Worm (Caenorhabditis elegans) whole organism, L2 larva: ENCODE results near the gene clec-141.

ENCODE experiments used
- C34F6.9 ChIP-seq: fragments of 150-350 bp; optimal IDR thresholded peaks from 2 replicates; lab custom pipeline; 2014; ENCODE audit warnings: missing biosample characterization, missing genetic modification characterization
- F13H6.1 ChIP-seq: sonication (generic microtip); optimal IDR thresholded peaks from 2 replicates; lab custom pipeline; 2016; ENCODE audit warnings: missing genetic modification characterization, missing compliant biosample characterization
- R02D3.7 ChIP-seq: fragments of 150-350 bp; optimal IDR thresholded peaks from 2 replicates; lab custom pipeline; 2014; ENCODE audit warnings: missing biosample characterization, missing genetic modification characterization
- Y55F3AM.14 ChIP-seq: fragments of 200-800 bp; sonication (Bioruptor generic); optimal IDR thresholded peaks from 2 replicates; lab custom pipeline; 2018; ENCODE audit warnings: mild to moderate bottlenecking, missing genetic modification characterization, missing compliant biosample characterization
- ZK546.5 ChIP-seq: sonication (generic microtip); optimal IDR thresholded peaks from 2 replicates; lab custom pipeline; 2017; ENCODE audit warnings: missing biosample characterization, missing genetic modification characterization
- alr-1 ChIP-seq: fragments of 150-350 bp; optimal IDR thresholded peaks from 2 replicates; lab custom pipeline; 2014; ENCODE audit warnings: missing biosample characterization, missing genetic modification characterization
- aly-2 ChIP-seq: fragments of 150-350 bp; optimal IDR thresholded peaks from 2 replicates; lab custom pipeline; 2014; ENCODE audit warnings: missing biosample characterization, missing genetic modification characterization
- ama-1 ChIP-seq: fragments of 150-350 bp; optimal IDR thresholded peaks from 2 replicates; lab custom pipeline; 2018; ENCODE audit warnings: inconsistent platforms
- blmp-1 ChIP-seq: sonication (generic microtip); optimal IDR thresholded peaks from 2 replicates; lab custom pipeline; 2017; ENCODE audit warnings: missing genetic modification characterization, mild to moderate bottlenecking, missing compliant biosample characterization, antibody characterized with exemption, moderate library complexity; ENCODE audit not compliant: insufficient read depth
- ceh-16 ChIP-seq: fragments of 150-350 bp; optimal IDR thresholded peaks from 2 replicates; lab custom pipeline; 2014; ENCODE audit warnings: missing biosample characterization, missing genetic modification characterization
- ceh-82 ChIP-seq: fragments of 150-350 bp; optimal IDR thresholded peaks from 2 replicates; lab custom pipeline; 2014; ENCODE audit warnings: missing biosample characterization, missing genetic modification characterization
- crh-2 ChIP-seq: sonication (generic microtip); optimal IDR thresholded peaks from 2 replicates; lab custom pipeline; 2017; ENCODE audit warnings: missing biosample characterization, missing genetic modification characterization
- dmd-4 ChIP-seq: sonication (generic microtip); optimal IDR thresholded peaks from 2 replicates; lab custom pipeline; 2017; ENCODE audit warnings: missing biosample characterization, missing genetic modification characterization
- egl-27 ChIP-seq: sonication (generic microtip); optimal IDR thresholded peaks from 3 replicates; lab custom pipeline; 2017; ENCODE audit warnings: missing biosample characterization, missing genetic modification reagents, missing genetic modification characterization
- elt-3 ChIP-seq: sonication (generic microtip); optimal IDR thresholded peaks from 2 replicates; lab custom pipeline; 2017; ENCODE audit warnings: missing biosample characterization, missing genetic modification characterization
- fos-1 ChIP-seq: fragments of 150-350 bp; optimal IDR thresholded peaks from 2 replicates; lab custom pipeline; 2014; ENCODE audit warnings: missing biosample characterization, missing genetic modification characterization
- gmeb-1 ChIP-seq: fragments of 150-350 bp; optimal IDR thresholded peaks from 2 replicates; lab custom pipeline; 2014; ENCODE audit warnings: missing biosample characterization, missing genetic modification characterization
- lin-13 ChIP-seq: fragments of 150-350 bp; optimal IDR thresholded peaks from 2 replicates; lab custom pipeline; 2014; ENCODE audit warnings: missing biosample characterization, missing genetic modification reagents, missing genetic modification characterization
- lin-39 ChIP-seq: fragments of 150-350 bp; optimal IDR thresholded peaks from 2 replicates; lab custom pipeline; 2014; ENCODE audit warnings: missing biosample characterization, missing genetic modification reagents, missing genetic modification characterization
- lsy-2 ChIP-seq, 2 experiments: fragments of 150-350 bp in 1 of 2; sonication (generic microtip) in 1 of 2; optimal IDR thresholded peaks; 2 replicates each; lab custom pipeline; 2014 to 2017; ENCODE audit warnings: missing biosample characterization in 2 of 2, missing genetic modification characterization in 2 of 2
- mab-5 ChIP-seq: fragments of 150-350 bp; optimal IDR thresholded peaks from 2 replicates; lab custom pipeline; 2014; ENCODE audit warnings: missing biosample characterization, missing genetic modification characterization
- mbf-1 ChIP-seq: sonication (generic microtip); optimal IDR thresholded peaks from 2 replicates; lab custom pipeline; 2017; ENCODE audit warnings: missing biosample characterization, missing genetic modification characterization
- mdl-1 ChIP-seq, 2 experiments: fragments of 150-350 bp in 1 of 2; sonication (generic microtip) in 1 of 2; optimal IDR thresholded peaks; 2 replicates each; lab custom pipeline; 2017; ENCODE audit warnings: missing biosample characterization in 2 of 2, missing genetic modification characterization in 2 of 2
- nhr-129 ChIP-seq: fragments of 150-350 bp; optimal IDR thresholded peaks from 2 replicates; lab custom pipeline; 2014; ENCODE audit warnings: missing biosample characterization, missing genetic modification characterization
- nhr-21 ChIP-seq: fragments of 150-350 bp; optimal IDR thresholded peaks from 2 replicates; lab custom pipeline; 2014; ENCODE audit warnings: missing biosample characterization, missing genetic modification characterization
- nhr-23 ChIP-seq: fragments of 150-350 bp; optimal IDR thresholded peaks from 2 replicates; lab custom pipeline; 2014; ENCODE audit warnings: missing biosample characterization, missing genetic modification reagents, missing genetic modification characterization
- nhr-237 ChIP-seq: fragments of 150-350 bp; optimal IDR thresholded peaks from 2 replicates; lab custom pipeline; 2014; ENCODE audit warnings: missing biosample characterization, missing genetic modification characterization
- nhr-25 ChIP-seq: fragments of 150-350 bp; sonication (generic microtip); optimal IDR thresholded peaks from 3 replicates; lab custom pipeline; 2014; ENCODE audit warnings: missing biosample characterization, missing genetic modification characterization
- nhr-6 ChIP-seq: fragments of 150-350 bp; optimal IDR thresholded peaks from 2 replicates; lab custom pipeline; 2014; ENCODE audit warnings: missing biosample characterization, missing genetic modification characterization
- nhr-77 ChIP-seq: fragments of 150-350 bp; optimal IDR thresholded peaks from 2 replicates; lab custom pipeline; 2014; ENCODE audit warnings: missing biosample characterization, missing genetic modification characterization
- peb-1 ChIP-seq: fragments of 150-350 bp; optimal IDR thresholded peaks from 2 replicates; lab custom pipeline; 2014; ENCODE audit warnings: missing biosample characterization, missing genetic modification characterization
- sem-4 ChIP-seq: fragments of 150-350 bp; optimal IDR thresholded peaks from 2 replicates; lab custom pipeline; 2014; ENCODE audit warnings: missing biosample characterization, missing genetic modification reagents, missing genetic modification characterization
- sma-3 ChIP-seq: sonication (generic microtip); optimal IDR thresholded peaks from 2 replicates; lab custom pipeline; 2016; ENCODE audit warnings: missing genetic modification reagents, missing genetic modification characterization, missing compliant biosample characterization
- sma-9 ChIP-seq, 2 experiments: fragments of 150-350 bp in 1 of 2; sonication (generic microtip) in 1 of 2; optimal IDR thresholded peaks; 2 replicates each; lab custom pipeline; 2014 to 2016; ENCODE audit warnings: missing genetic modification characterization in 2 of 2, mild to moderate bottlenecking in 1 of 2, missing biosample characterization in 1 of 2, missing compliant biosample characterization in 1 of 2, missing genetic modification reagents in 1 of 2, moderate library complexity in 1 of 2
- snpc-4 ChIP-seq: fragments of 150-350 bp; optimal IDR thresholded peaks from 2 replicates; lab custom pipeline; 2014; ENCODE audit warnings: missing biosample characterization, missing genetic modification characterization
- unc-55 ChIP-seq: fragments of 150-350 bp; sonication (generic microtip); optimal IDR thresholded peaks from 3 replicates; lab custom pipeline; 2014; ENCODE audit warnings: missing biosample characterization, missing genetic modification reagents, missing genetic modification characterization
- unc-62 ChIP-seq: fragments of 150-350 bp; optimal IDR thresholded peaks from 2 replicates; lab custom pipeline; 2014; ENCODE audit warnings: missing biosample characterization, missing genetic modification reagents, missing genetic modification characterization
- zag-1 ChIP-seq: fragments of 150-350 bp; optimal IDR thresholded peaks from 2 replicates; lab custom pipeline; 2014; ENCODE audit warnings: missing biosample characterization, missing genetic modification characterization
- ztf-11 ChIP-seq: sonication (generic microtip); optimal IDR thresholded peaks from 2 replicates; lab custom pipeline; 2017; ENCODE audit warnings: missing biosample characterization, missing genetic modification characterization
- ztf-4 ChIP-seq: fragments of 150-350 bp; optimal IDR thresholded peaks from 2 replicates; lab custom pipeline; 2014; ENCODE audit warnings: missing biosample characterization, missing genetic modification characterization

clec-141 gene

DNA sequence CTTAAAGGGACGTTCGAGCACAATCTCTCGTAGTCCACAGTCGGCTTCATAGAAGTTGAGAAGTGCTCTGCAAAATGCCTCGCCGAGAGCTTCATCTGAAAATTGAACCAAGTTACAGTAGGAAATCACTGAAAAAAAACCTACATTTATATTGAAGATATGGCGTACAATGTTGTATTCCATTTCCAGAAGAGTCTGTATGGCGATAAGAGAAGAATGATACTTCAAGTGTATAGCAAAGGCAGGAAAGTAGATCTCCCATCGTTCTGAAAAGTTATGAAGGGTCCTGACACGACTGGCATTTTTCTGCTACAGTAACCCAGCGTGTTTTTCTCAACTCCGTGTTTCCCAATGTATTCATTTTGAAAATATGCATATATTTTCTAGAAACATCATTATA lies 23.2 kb downstream of the clec-141 start:
- TF ChIP-seq nhr-6 (tag; lab: Kevin White, UChicago), result no peak
- no peak for TF ChIP-seq unc-55 (GFP tag; lab: Kevin White, UChicago)
- no peak for TF ChIP-seq zag-1 (tag; lab: Kevin White, UChicago)
- no peak for TF ChIP-seq crh-2
- TF ChIP-seq Y55F3AM.14 (GFP tag; lab: Kevin White, UChicago), result no peak
- TF ChIP-seq ceh-16 (tag; lab: Kevin White, UChicago), result no peak
- TF ChIP-seq nhr-23 (tag; lab: Kevin White, UChicago), result no peak
- TF ChIP-seq ZK546.5, result no peak
- TF ChIP-seq mdl-1 (tag; optimal IDR thresholded peaks at IDR 0.05; lab: Kevin White, UChicago), result no peak
- no peak for TF ChIP-seq F13H6.1
- no peak for TF ChIP-seq nhr-21 (tag; lab: Kevin White, UChicago)
- TF ChIP-seq blmp-1 (tag; lab: Kevin White, UChicago), result no peak
- TF ChIP-seq egl-27, result no peak
- no peak for TF ChIP-seq ceh-82 (tag; lab: Kevin White, UChicago)

DNA sequence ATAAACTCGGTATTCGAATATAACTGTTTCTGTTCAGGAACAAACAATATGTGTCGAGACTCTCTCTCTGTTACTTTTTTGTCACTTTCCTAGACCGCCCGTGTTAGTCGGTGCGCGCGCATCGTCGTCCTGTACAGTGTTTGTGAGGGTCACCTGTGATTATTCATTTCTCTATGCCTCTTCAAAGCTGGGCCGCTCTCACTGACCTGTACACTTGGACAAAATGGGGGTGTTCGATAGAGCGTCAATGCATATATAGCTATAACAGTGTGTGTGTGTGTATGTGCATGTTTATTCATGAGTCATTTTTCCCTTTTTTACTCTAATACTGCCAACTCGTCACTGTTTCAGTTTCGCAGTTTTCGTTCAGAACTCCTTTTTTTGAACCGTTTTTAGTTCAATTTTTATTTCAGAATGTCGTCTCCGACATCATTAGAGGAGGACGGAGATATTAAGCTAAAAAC lies 27.8 kb downstream of the clec-141 start, which contains the start of gene pkc-3:
pkc-3 (plus strand) TSS at position 414 of the 464 bp plus-strand sequence.
- TF ChIP-seq alr-1 (no peak), ztf-4 (peak; percentile 56), lin-39 (tag; lab: Kevin White, UChicago) (no peak), crh-2 (peak; percentile 71), gmeb-1 (tag; lab: Kevin White, UChicago) (peak; percentile 60), lin-13 (GFP tag; lab: Kevin White, UChicago) (peak; percentile 51), zag-1 (tag; lab: Kevin White, UChicago) (no peak), nhr-25 (peak; percentile 86), egl-27 (no peak), snpc-4 (tag; lab: Kevin White, UChicago) (no peak), unc-55 (GFP tag; lab: Kevin White, UChicago) (peak; percentile 21), lsy-2 (tag; optimal IDR thresholded peaks at IDR 0.05; lab: Kevin White, UChicago) (peak in 1 of 2 experiments; percentile 65), nhr-6 (tag; lab: Kevin White, UChicago) (no peak), aly-2 (tag; lab: Kevin White, UChicago) (no peak), nhr-77 (tag; lab: Kevin White, UChicago) (no peak), mab-5 (tag; lab: Kevin White, UChicago) (no peak), sma-3 (GFP tag; lab: Kevin White, UChicago) (peak; percentile 85), ztf-11 (tag; lab: Kevin White, UChicago) (no peak), C34F6.9 (tag; lab: Kevin White, UChicago) (peak; percentile 17), nhr-21 (tag; lab: Kevin White, UChicago) (peak; percentile 78), unc-62 (no peak), dmd-4 (tag; lab: Kevin White, UChicago) (no peak), nhr-129 (tag; lab: Kevin White, UChicago) (peak; percentile 78), F13H6.1 (peak; percentile 62), ZK546.5 (no peak), fos-1 (tag; lab: Kevin White, UChicago) (peak; percentile 98), elt-3 (no peak), sma-9 (GFP tag; optimal IDR thresholded peaks at IDR 0.05; lab: Kevin White, UChicago) (peak; percentile 61), sma-9 (tag; optimal IDR thresholded peaks at IDR 0.05; lab: Kevin White, UChicago) (no peak), peb-1 (tag; lab: Kevin White, UChicago) (no peak), blmp-1 (tag; lab: Kevin White, UChicago) (peak; percentile 50), ama-1 (lab: Kevin White, UChicago) (peak; percentile 48), sem-4 (tag; lab: Kevin White, UChicago) (peak; percentile 5)
- TF ChIP-seq, all 48 proteins: peak for 17

DNA sequence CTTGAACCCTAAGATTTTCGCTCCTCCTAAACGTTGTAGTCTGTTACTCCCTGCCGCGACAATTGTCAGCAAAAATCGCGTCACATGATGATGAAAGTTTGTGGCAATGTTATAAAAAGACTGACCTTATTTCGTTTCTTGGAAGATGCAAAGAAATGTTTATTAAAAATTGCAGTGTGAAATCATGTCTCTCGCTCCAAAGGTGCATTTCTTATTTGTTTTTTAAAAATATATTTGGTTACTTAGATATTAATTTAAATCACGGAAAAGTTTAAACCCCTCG lies 29.3 kb downstream of the clec-141 start:
- no peak for TF ChIP-seq mab-5 (tag; lab: Kevin White, UChicago)
- no peak for TF ChIP-seq alr-1
- peak; percentile 5 for TF ChIP-seq nhr-25
- no peak for TF ChIP-seq sma-3 (GFP tag; lab: Kevin White, UChicago)
- no peak for TF ChIP-seq nhr-21 (tag; lab: Kevin White, UChicago)
- TF ChIP-seq nhr-23 (tag; lab: Kevin White, UChicago), result no peak
- TF ChIP-seq nhr-129 (tag; lab: Kevin White, UChicago), result peak; percentile 49
- no peak for TF ChIP-seq mdl-1 (tag; optimal IDR thresholded peaks at IDR 0.05; lab: Kevin White, UChicago)
- TF ChIP-seq blmp-1 (tag; lab: Kevin White, UChicago), result no peak
- no peak for TF ChIP-seq ceh-16 (tag; lab: Kevin White, UChicago)
- no peak for TF ChIP-seq nhr-237 (tag; lab: Kevin White, UChicago)
- TF ChIP-seq zag-1 (tag; lab: Kevin White, UChicago), result no peak
- no peak for TF ChIP-seq F13H6.1
- TF ChIP-seq Y55F3AM.14 (GFP tag; lab: Kevin White, UChicago), result no peak
- peak; percentile 28 for TF ChIP-seq crh-2
- no peak for TF ChIP-seq ZK546.5
- TF ChIP-seq R02D3.7 (tag; lab: Kevin White, UChicago), result no peak
- no peak for TF ChIP-seq mbf-1 (tag; lab: Kevin White, UChicago)
- TF ChIP-seq C34F6.9 (tag; lab: Kevin White, UChicago), result no peak
- TF ChIP-seq ama-1 (lab: Kevin White, UChicago), result no peak
- no peak for TF ChIP-seq peb-1 (tag; lab: Kevin White, UChicago)
- TF ChIP-seq fos-1 (tag; lab: Kevin White, UChicago), result peak; percentile 8
- no peak for TF ChIP-seq elt-3
- TF ChIP-seq dmd-4 (tag; lab: Kevin White, UChicago), result no peak
- no peak for TF ChIP-seq sem-4 (tag; lab: Kevin White, UChicago)
- TF ChIP-seq egl-27, result no peak
- TF ChIP-seq sma-9 (GFP tag; optimal IDR thresholded peaks at IDR 0.05; lab: Kevin White, UChicago), result peak; percentile 33
- TF ChIP-seq sma-9 (tag; optimal IDR thresholded peaks at IDR 0.05; lab: Kevin White, UChicago), result no peak
- TF ChIP-seq, all 48 proteins: peak for 5
